Fruit fly (Drosophila melanogaster) whole organism, pupa: Measurements from ENCODE around the gene CG43373.
"Not testable (repeated sequence)": the region's sequence is repeated elsewhere in the genome, so short reads cannot be mapped to it uniquely, and the experiment has no call there.

Experiments used
- CG10348 ChIP-seq: fragments of 200-800 bp; sonication (Bioruptor generic); IDR thresholded peaks from 2 replicates; pipeline ENCODE4 v1.3.6; 2022; ENCODE audit warnings: missing biosample characterization, missing genetic modification characterization
- CG12605 ChIP-seq: fragments of 200-800 bp; sonication (Bioruptor generic); IDR thresholded peaks from 2 replicates; pipeline ENCODE4 v1.3.6; 2022; ENCODE audit warnings: missing biosample characterization, missing genetic modification characterization
- CG13204 ChIP-seq: fragments of 200-800 bp; sonication (Bioruptor generic); optimal IDR thresholded peaks from 2 replicates; lab custom pipeline; 2018; ENCODE audit warnings: missing biosample characterization, mild to moderate bottlenecking, missing genetic modification characterization, moderate library complexity
- CG14655 ChIP-seq: fragments of 200-800 bp; sonication (Bioruptor generic); optimal IDR thresholded peaks from 3 replicates; lab custom pipeline; 2017; ENCODE audit warnings: mild to moderate bottlenecking, missing biosample characterization, missing genetic modification reagents, missing genetic modification characterization
- CG15710 ChIP-seq: fragments of 200-800 bp; sonication (Bioruptor generic); optimal IDR thresholded peaks from 2 replicates; lab custom pipeline; 2018; ENCODE audit warnings: missing biosample characterization, mild to moderate bottlenecking, missing genetic modification characterization, moderate library complexity
- CG17806 ChIP-seq: fragments of 200-800 bp; sonication (Bioruptor generic); optimal IDR thresholded peaks from 2 replicates; lab custom pipeline; 2018; ENCODE audit warnings: missing biosample characterization, mild to moderate bottlenecking, missing genetic modification characterization, moderate library complexity
- CG32121 ChIP-seq: fragments of 200-800 bp; sonication (Bioruptor generic); IDR thresholded peaks from 2 replicates; pipeline ENCODE4 v1.3.6; 2022; ENCODE audit warnings: missing biosample characterization, missing genetic modification characterization
- CG34367 ChIP-seq: fragments of 200-800 bp; sonication (Bioruptor generic); optimal IDR thresholded peaks from 2 replicates; lab custom pipeline; 2018; ENCODE audit warnings: missing biosample characterization, mild to moderate bottlenecking, missing genetic modification characterization
- CG4496 ChIP-seq: fragments of 200-800 bp; sonication (Bioruptor generic); IDR thresholded peaks from 3 replicates; pipeline ENCODE4 v1.3.6; 2022; ENCODE audit warnings: missing biosample characterization, missing genetic modification characterization
- CG8159 ChIP-seq: fragments of 200-800 bp; sonication (Bioruptor generic); optimal IDR thresholded peaks from 3 replicates; lab custom pipeline; 2018; ENCODE audit warnings: missing biosample characterization, mild to moderate bottlenecking, missing genetic modification characterization, moderate library complexity
- CG8301 ChIP-seq: fragments of 200-800 bp; sonication (Bioruptor generic); optimal IDR thresholded peaks from 2 replicates; lab custom pipeline; 2018; ENCODE audit warnings: missing biosample characterization, mild to moderate bottlenecking, missing genetic modification characterization
- CG9948 ChIP-seq: fragments of 200-800 bp; sonication (Bioruptor generic); optimal IDR thresholded peaks from 2 replicates; lab custom pipeline; 2018; ENCODE audit warnings: missing biosample characterization, mild to moderate bottlenecking, missing genetic modification characterization, moderate library complexity
- D1 ChIP-seq: fragments of 200-800 bp; sonication (Bioruptor generic); optimal IDR thresholded peaks from 2 replicates; lab custom pipeline; 2018; ENCODE audit warnings: missing biosample characterization, mild to moderate bottlenecking, missing genetic modification characterization, moderate library complexity
- EcR ChIP-seq: fragments of 200-800 bp; sonication (Bioruptor generic); optimal IDR thresholded peaks from 3 replicates; lab custom pipeline; 2019; ENCODE audit warnings: missing biosample characterization, missing genetic modification characterization, mild to moderate bottlenecking, moderate library complexity, missing genetic modification reagents
- Ets98B ChIP-seq: fragments of 200-800 bp; sonication (Bioruptor generic); IDR thresholded peaks from 2 replicates; pipeline ENCODE4 v1.3.6; 2022; ENCODE audit warnings: missing biosample characterization, missing genetic modification characterization
- Pif1A ChIP-seq: fragments of 200-800 bp; sonication (Bioruptor generic); optimal IDR thresholded peaks from 3 replicates; lab custom pipeline; 2016; ENCODE audit warnings: missing biosample characterization, missing genetic modification characterization
- Pif1B ChIP-seq: fragments of 200-800 bp; sonication (Bioruptor generic); optimal IDR thresholded peaks from 3 replicates; lab custom pipeline; 2016; ENCODE audit warnings: missing biosample characterization, missing genetic modification characterization
- Snoo ChIP-seq: fragments of 200-800 bp; sonication (Bioruptor generic); optimal IDR thresholded peaks from 3 replicates; lab custom pipeline; 2017; ENCODE audit warnings: missing biosample characterization, mild to moderate bottlenecking, missing genetic modification characterization, inconsistent platforms
- fd96Ca ChIP-seq: fragments of 200-800 bp; sonication (Bioruptor generic); IDR thresholded peaks from 3 replicates; pipeline ENCODE4 v1.3.6; 2022; ENCODE audit warnings: missing biosample characterization, missing genetic modification characterization
- gl ChIP-seq: fragments of 200-800 bp; sonication (Bioruptor generic); optimal IDR thresholded peaks from 2 replicates; lab custom pipeline; 2018; ENCODE audit warnings: missing biosample characterization, mild to moderate bottlenecking, missing genetic modification characterization
- rn ChIP-seq: fragments of 200-800 bp; sonication (Bioruptor generic); IDR thresholded peaks from 2 replicates; pipeline ENCODE4 v1.3.6; 2022; ENCODE audit warnings: missing biosample characterization, missing genetic modification characterization

The CG43373 gene

DNA sequence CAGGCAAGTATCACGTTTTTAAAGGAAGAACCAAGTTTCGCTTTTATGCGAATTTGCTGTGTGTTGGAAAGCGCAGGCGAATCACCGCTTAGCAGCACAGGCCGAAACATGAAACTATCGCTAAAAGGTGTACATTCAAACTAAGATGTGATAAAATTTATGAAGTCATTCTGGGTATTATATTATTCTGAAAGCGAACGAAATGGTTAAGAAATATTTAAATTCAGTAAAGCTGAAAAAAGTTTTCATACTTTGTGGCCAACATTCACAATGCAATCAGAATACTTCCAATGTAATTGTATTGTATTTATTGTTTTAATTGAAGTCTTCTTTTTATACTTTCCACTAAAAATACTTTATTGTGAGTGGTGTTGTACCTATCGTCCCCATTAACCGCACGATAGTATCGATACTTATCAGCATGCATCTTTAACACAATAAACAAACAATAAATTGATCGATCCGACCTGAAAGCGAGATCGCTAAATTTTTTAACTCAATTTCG lies 38.1 kb upstream of the CG43373 start, which contains the start of gene Smn:
Gene Smn (minus strand): TSS at position 347 of the 505 bp plus-strand sequence.
- TF ChIP-seq CG14655 (GFP tag; lab: Kevin White, UChicago): no peak
- no peak for TF ChIP-seq CG8159 (tag; lab: Kevin White, UChicago)
- no peak for TF ChIP-seq D1 (tag; lab: Kevin White, UChicago)
- TF ChIP-seq CG15710 (tag; lab: Kevin White, UChicago): peak; percentile 36
- peak; percentile 17; the same call in 1 of the 2 replicates for TF ChIP-seq Ets98B (GFP tag; lab: Robert Waterston, UW)
- TF ChIP-seq Pif1A (GFP tag; lab: Kevin White, UChicago): no peak
- TF ChIP-seq gl (tag; lab: Kevin White, UChicago): no peak
- no peak for TF ChIP-seq CG12605 (GFP tag; lab: Robert Waterston, UW)
- peak; percentile 17 for TF ChIP-seq CG34367
- TF ChIP-seq CG9948 (tag; lab: Kevin White, UChicago): peak; percentile 2
- TF ChIP-seq EcR (GFP tag; lab: Kevin White, UChicago): no peak
- TF ChIP-seq CG8301 (tag; lab: Kevin White, UChicago): peak; percentile 41
- no peak for TF ChIP-seq Pif1B (GFP tag; lab: Kevin White, UChicago)
- no peak for TF ChIP-seq CG10348 (GFP tag; lab: Robert Waterston, UW)
- TF ChIP-seq CG32121 (GFP tag; lab: Robert Waterston, UW): no peak
- TF ChIP-seq CG17806: no peak
- no peak for TF ChIP-seq fd96Ca (GFP tag; lab: Robert Waterston, UW)
- no peak for TF ChIP-seq CG13204 (GFP tag; lab: Kevin White, UChicago)
- TF ChIP-seq Snoo (tag; lab: Kevin White, UChicago): peak; percentile 33
- TF ChIP-seq, all 21 proteins: peak for 6

dm6 chr3L:16580049-16580448 lies 36.9 kb upstream of the CG43373 start, which contains the start of gene nxf2:
nxf2 (minus strand) TSS chr3L:16580306.
- no peak for TF ChIP-seq CG8159 (tag; lab: Kevin White, UChicago)

- TF ChIP-seq Pif1B (GFP tag; lab: Kevin White, UChicago) (no peak), CG32121 (GFP tag; lab: Robert Waterston, UW) (no peak), CG13204 (GFP tag; lab: Kevin White, UChicago) (no peak), Snoo (tag; lab: Kevin White, UChicago) (no peak), CG8159 (tag; lab: Kevin White, UChicago) (no peak), gl (tag; lab: Kevin White, UChicago) (no peak), CG4496 (GFP tag; lab: Robert Waterston, UW) (no peak)
- TF ChIP-seq, all 21 proteins: peak for 0
These were observed 31.3 kb upstream of the CG43373 start, which contains the start of gene mbf1 for dm6 chr3L:16574307-16574946. mbf1 (plus strand) TSS chr3L:16574436.

DNA sequence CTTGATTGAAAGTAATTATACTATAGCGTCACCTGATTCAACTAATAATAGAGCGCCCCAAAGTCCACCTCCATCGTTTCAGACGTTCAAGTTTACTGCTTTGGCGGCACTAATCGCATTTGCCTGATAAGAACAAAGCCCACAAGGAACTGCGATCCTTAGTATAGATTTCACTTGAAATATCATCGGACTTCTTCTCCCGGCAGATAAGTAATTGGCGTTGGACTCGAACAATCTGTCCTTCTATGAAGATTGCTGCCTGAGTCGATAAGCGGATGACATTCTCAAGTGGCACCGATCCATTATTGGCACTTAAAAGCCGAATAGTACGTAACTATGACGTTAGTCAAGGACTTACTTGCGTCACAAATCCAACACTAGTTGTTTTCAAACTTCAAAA lies 30.1 kb upstream of the CG43373 start, which contains the start of gene Mipp1:
Gene Mipp1 (minus strand): TSS at position 101 of the 400 bp plus-strand sequence.
- TF ChIP-seq CG8301 (tag; lab: Kevin White, UChicago); Pif1A (GFP tag; lab: Kevin White, UChicago); Ets98B (GFP tag; lab: Robert Waterston, UW): not testable (repeated sequence)

DNA sequence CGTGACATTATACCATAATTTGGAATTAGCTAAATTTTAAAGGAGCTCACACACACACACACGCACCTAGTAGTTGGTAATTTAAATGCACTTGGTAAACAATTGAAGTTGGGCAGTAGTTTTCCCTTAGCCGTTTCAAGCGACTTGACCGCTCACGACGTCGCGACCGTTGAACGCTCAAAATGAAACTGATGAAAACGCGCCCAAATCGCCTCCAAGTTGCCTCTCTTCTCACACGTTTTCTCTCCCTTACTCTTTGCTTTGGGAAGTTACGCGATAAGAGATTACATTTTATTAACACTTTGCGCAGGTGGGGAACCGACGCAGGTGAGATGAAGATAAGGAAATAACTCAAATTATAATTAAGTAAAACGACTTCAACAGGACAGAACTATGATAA lies 29.0 kb upstream of the CG43373 start:
- TF ChIP-seq CG8301 (tag; lab: Kevin White, UChicago) (no peak), Ets98B (GFP tag; lab: Robert Waterston, UW) (peak; percentile 41; the same call in 1 of the 2 replicates), CG32121 (GFP tag; lab: Robert Waterston, UW) (0 out of 2 replicates have a peak, but pooled peaks have one; percentile 17)

- TF ChIP-seq CG4496 (GFP tag; lab: Robert Waterston, UW) (no peak), CG34367 (no peak), CG15710 (tag; lab: Kevin White, UChicago) (no peak), CG12605 (GFP tag; lab: Robert Waterston, UW) (no peak), CG17806 (no peak), CG13204 (GFP tag; lab: Kevin White, UChicago) (no peak), EcR (GFP tag; lab: Kevin White, UChicago) (no peak), CG8159 (tag; lab: Kevin White, UChicago) (no peak), rn (GFP tag; lab: Robert Waterston, UW) (no peak), Snoo (tag; lab: Kevin White, UChicago) (no peak), CG10348 (GFP tag; lab: Robert Waterston, UW) (no peak), CG32121 (GFP tag; lab: Robert Waterston, UW) (no peak), CG9948 (tag; lab: Kevin White, UChicago) (no peak), Pif1B (GFP tag; lab: Kevin White, UChicago) (no peak), Ets98B (GFP tag; lab: Robert Waterston, UW) (no peak), CG8301 (tag; lab: Kevin White, UChicago) (no peak), CG14655 (GFP tag; lab: Kevin White, UChicago) (no peak)
These were observed 28.5 kb upstream of the CG43373 start for dm6 chr3L:16571739-16572063.
